Fruit fly (Drosophila melanogaster): ENCODE data around the gene Phae1.

DNA sequence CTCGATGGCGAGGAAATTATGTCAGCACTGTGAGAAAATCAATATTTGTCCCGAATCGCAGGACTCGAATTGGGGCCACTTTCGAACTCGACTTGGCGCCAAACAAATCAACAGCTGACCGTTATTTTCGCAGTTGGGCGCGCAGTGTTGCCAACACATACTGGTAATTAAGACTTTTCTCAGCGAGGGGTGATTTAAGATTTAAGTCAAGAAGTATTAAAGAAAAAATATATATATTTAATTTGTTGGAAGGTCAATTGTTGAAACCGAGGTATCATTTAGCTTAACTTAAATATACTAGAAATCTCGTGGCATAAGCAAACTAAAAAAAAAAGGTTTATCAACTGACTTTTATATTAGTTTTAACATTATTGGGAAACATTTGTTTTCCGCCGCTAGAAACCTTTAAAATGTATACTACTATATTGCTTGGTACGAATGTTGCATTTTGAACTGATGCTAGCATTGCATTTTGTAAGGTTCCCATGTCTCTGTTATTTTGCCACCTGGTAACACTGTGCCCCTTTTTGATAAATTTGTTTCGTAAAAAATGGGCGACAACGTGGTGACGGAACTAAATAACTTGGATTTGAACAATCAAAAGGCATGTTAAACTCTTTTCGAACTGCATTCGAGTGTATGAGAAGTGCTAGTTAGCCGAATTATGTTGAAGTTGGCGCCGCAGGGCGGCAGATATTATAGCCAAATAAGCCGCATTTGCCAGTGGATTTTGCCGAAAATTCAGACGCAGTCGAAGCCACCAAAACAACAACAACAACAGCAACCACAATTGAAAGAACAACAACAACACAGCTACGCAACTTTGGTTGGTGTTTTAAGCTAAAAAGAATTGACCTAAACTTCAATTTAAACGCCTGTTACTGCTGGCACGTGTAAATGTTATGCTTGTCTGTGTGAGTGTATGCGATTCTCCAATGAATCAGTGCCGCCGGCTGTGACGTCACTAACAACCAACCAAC, 5.7 kb upstream of the Phae1 start, which contains the start of the genes Patsas and ThrRS:
- no peak for TF ChIP-seq Blimp-1 (GFP tag; optimal IDR thresholded peaks at IDR 0.05)
- TF ChIP-seq Hr39 (GFP tag; optimal IDR thresholded peaks at IDR 0.05), result peak; percentile 82
- peak; percentile 87 for TF ChIP-seq OdsH (GFP tag; optimal IDR thresholded peaks at IDR 0.05)
- peak; percentile 83 for TF ChIP-seq CG31627 (GFP tag; optimal IDR thresholded peaks at IDR 0.05)
- peak; percentile 1 for TF ChIP-seq Eip93F (GFP tag; optimal IDR thresholded peaks at IDR 0.05)
- peak; percentile 81 for TF ChIP-seq Gug (GFP tag; IDR thresholded peaks at IDR 0.05)
- peak; percentile 68; the same call in 1 of the 2 replicates for TF ChIP-seq CG11294 (GFP tag; IDR thresholded peaks at IDR 0.05)
- peak; percentile 83 for TF ChIP-seq dac (GFP tag; optimal IDR thresholded peaks at IDR 0.05)
- no peak for TF ChIP-seq Sox102F (GFP tag; optimal IDR thresholded peaks at IDR 0.05)
- peak; percentile 81 for TF ChIP-seq esn (GFP tag; optimal IDR thresholded peaks at IDR 0.05)
- TF ChIP-seq CG6854 (GFP tag; optimal IDR thresholded peaks at IDR 0.05), result no peak
